Fruit fly (Drosophila melanogaster) whole organism, embryonic: ENCODE data around the gene Sirt4.

Source experiments
- Antp ChIP-seq: fragments of 200-800 bp; sonication (Bioruptor generic); optimal IDR thresholded peaks from 3 replicates; lab custom pipeline; 2016; ENCODE audit warnings: missing biosample characterization, missing genetic modification characterization
- Asciz ChIP-seq: fragments of 200-800 bp; sonication (Bioruptor generic); optimal IDR thresholded peaks from 2 replicates; lab custom pipeline; 2017; ENCODE audit warnings: missing biosample characterization, mild to moderate bottlenecking, missing genetic modification characterization, missing genetic modification reagents
- Atf3 ChIP-seq: fragments of 200-800 bp; sonication (Bioruptor generic); optimal IDR thresholded peaks from 3 replicates; lab custom pipeline; 2016; ENCODE audit warnings: missing biosample characterization, missing genetic modification characterization
- CG10366 ChIP-seq: fragments of 200-800 bp; sonication (Bioruptor generic); IDR thresholded peaks from 2 replicates; pipeline ENCODE4 v1.3.6; 2022; ENCODE audit warnings: missing biosample characterization, missing genetic modification characterization
- CG10654 ChIP-seq: fragments of 200-800 bp; sonication (Bioruptor generic); optimal IDR thresholded peaks from 2 replicates; lab custom pipeline; 2016; ENCODE audit warnings: missing biosample characterization, missing genetic modification characterization
- CG11093 ChIP-seq: fragments of 200-800 bp; sonication (Bioruptor generic); IDR thresholded peaks from 3 replicates; pipeline ENCODE4 v1.3.6; 2022; ENCODE audit warnings: missing biosample characterization, missing genetic modification characterization
- CG13287 ChIP-seq: fragments of 200-800 bp; sonication (Bioruptor generic); IDR thresholded peaks from 2 replicates; pipeline ENCODE4 v1.3.6; 2022; ENCODE audit warnings: missing biosample characterization, missing genetic modification characterization; ENCODE audit not compliant: partially characterized antibody
- CG13296 ChIP-seq: fragments of 200-800 bp; sonication (Bioruptor generic); optimal IDR thresholded peaks from 3 replicates; lab custom pipeline; 2018; ENCODE audit warnings: missing biosample characterization, mild to moderate bottlenecking, missing genetic modification characterization
- CG13624 ChIP-seq: fragments of 200-800 bp; sonication (Bioruptor generic); optimal IDR thresholded peaks from 2 replicates; lab custom pipeline; 2016; ENCODE audit warnings: missing biosample characterization, missing genetic modification characterization
- CG15479 ChIP-seq: fragments of 200-800 bp; sonication (Bioruptor generic); optimal IDR thresholded peaks from 3 replicates; lab custom pipeline; 2019; ENCODE audit warnings: missing biosample characterization, mild to moderate bottlenecking, missing genetic modification characterization, moderate library complexity
- CG1602 ChIP-seq: fragments of 200-800 bp; sonication (Bioruptor generic); optimal IDR thresholded peaks from 3 replicates; lab custom pipeline; 2016; ENCODE audit warnings: missing biosample characterization, missing genetic modification characterization
- CG17361 ChIP-seq: fragments of 200-800 bp; sonication (Bioruptor generic); IDR thresholded peaks from 3 replicates; pipeline ENCODE4 v1.3.6; 2022; ENCODE audit warnings: missing biosample characterization, missing genetic modification characterization
- CG30020 ChIP-seq: fragments of 200-800 bp; optimal IDR thresholded peaks from 2 replicates; lab custom pipeline; 2019; ENCODE audit warnings: missing biosample characterization, mild to moderate bottlenecking, missing genetic modification characterization, moderate library complexity
- CG3281 ChIP-seq: fragments of 200-800 bp; sonication (Bioruptor generic); optimal IDR thresholded peaks from 3 replicates; lab custom pipeline; 2017; ENCODE audit warnings: missing biosample characterization, mild to moderate bottlenecking, missing genetic modification characterization
- CG3407 ChIP-seq: fragments of 200-800 bp; sonication (Bioruptor generic); optimal IDR thresholded peaks from 2 replicates; lab custom pipeline; 2018; ENCODE audit warnings: missing biosample characterization, mild to moderate bottlenecking, missing genetic modification characterization
- CG6654 ChIP-seq: fragments of 200-800 bp; sonication (Bioruptor generic); optimal IDR thresholded peaks from 2 replicates; lab custom pipeline; 2017; ENCODE audit warnings: missing biosample characterization, mild to moderate bottlenecking, missing genetic modification characterization
- CG7556 ChIP-seq: fragments of 200-800 bp; sonication (Bioruptor generic); optimal IDR thresholded peaks from 2 replicates; lab custom pipeline; 2017; ENCODE audit warnings: missing biosample characterization, mild to moderate bottlenecking, missing genetic modification characterization
- CG8765 ChIP-seq: fragments of 200-800 bp; sonication (Bioruptor generic); IDR thresholded peaks from 2 replicates; pipeline ENCODE4 v1.3.6; 2022; ENCODE audit warnings: missing biosample characterization, missing genetic modification characterization
- Dll ChIP-seq: fragments of 200-800 bp; sonication (Bioruptor generic); IDR thresholded peaks from 4 replicates; pipeline ENCODE4 v1.3.6; 2022; ENCODE audit warnings: missing biosample characterization, missing genetic modification characterization; ENCODE audit not compliant: partially characterized antibody
- Dp ChIP-seq: fragments of 200-800 bp; sonication (Bioruptor generic); optimal IDR thresholded peaks from 2 replicates; lab custom pipeline; 2018; ENCODE audit warnings: missing biosample characterization, mild to moderate bottlenecking, missing genetic modification characterization, moderate library complexity
- Ets65A ChIP-seq: fragments of 200-800 bp; sonication (Bioruptor generic); peaks from one replicate; lab custom pipeline; 2016; ENCODE audit warnings: missing biosample characterization, missing genetic modification characterization
- Lim3 ChIP-seq: fragments of 200-800 bp; sonication (Bioruptor generic); IDR thresholded peaks from 2 replicates; pipeline ENCODE4 v1.3.6; 2022; ENCODE audit warnings: missing biosample characterization, missing genetic modification characterization
- Mad ChIP-seq: fragments of 200-800 bp; sonication (Bioruptor generic); optimal IDR thresholded peaks from 2 replicates; lab custom pipeline; 2016; ENCODE audit warnings: missing biosample characterization, missing genetic modification characterization
- NFAT ChIP-seq: fragments of 200-800 bp; sonication (Bioruptor generic); IDR thresholded peaks from 2 replicates; pipeline ENCODE4 v1.3.6; 2022; ENCODE audit warnings: missing biosample characterization, missing genetic modification characterization
- Nf-YB ChIP-seq: fragments of 200-800 bp; sonication (Bioruptor generic); optimal IDR thresholded peaks from 3 replicates; lab custom pipeline; 2019; ENCODE audit warnings: missing biosample characterization, mild to moderate bottlenecking, missing genetic modification characterization, moderate library complexity
- Optix ChIP-seq: fragments of 200-800 bp; sonication (Bioruptor generic); IDR thresholded peaks from 3 replicates; pipeline ENCODE4 v1.3.6; 2022; ENCODE audit warnings: missing biosample characterization, missing genetic modification characterization
- Rx ChIP-seq: fragments of 200-800 bp; sonication (Bioruptor generic); IDR thresholded peaks from 2 replicates; pipeline ENCODE4 v1.3.6; 2022; ENCODE audit warnings: missing biosample characterization, missing genetic modification characterization
- Side ChIP-seq: fragments of 200-800 bp; sonication (Bioruptor generic); optimal IDR thresholded peaks from 2 replicates; lab custom pipeline; 2016; ENCODE audit warnings: missing biosample characterization, missing genetic modification characterization
- br ChIP-seq: fragments of >200 bp; optimal IDR thresholded peaks from 2 replicates; lab custom pipeline; 2017
- cas ChIP-seq: fragments of 200-800 bp; sonication (Bioruptor generic); IDR thresholded peaks from 2 replicates; pipeline ENCODE4 v1.3.6; 2022; ENCODE audit warnings: missing biosample characterization, missing genetic modification characterization
- dan ChIP-seq: fragments of 200-800 bp; sonication (Bioruptor generic); IDR thresholded peaks from 2 replicates; pipeline ENCODE4 v1.3.6; 2022; ENCODE audit warnings: missing biosample characterization, missing genetic modification characterization
- disco-r ChIP-seq: fragments of 200-800 bp; sonication (Bioruptor generic); optimal IDR thresholded peaks from 2 replicates; lab custom pipeline; 2016; ENCODE audit warnings: missing biosample characterization, missing genetic modification characterization
- eyg ChIP-seq: fragments of 200-800 bp; sonication (Bioruptor generic); optimal IDR thresholded peaks from 3 replicates; lab custom pipeline; 2016; ENCODE audit warnings: missing biosample characterization, missing genetic modification characterization
- gcm ChIP-seq: fragments of 200-800 bp; sonication (Bioruptor generic); optimal IDR thresholded peaks from 2 replicates; lab custom pipeline; 2019; ENCODE audit warnings: missing biosample characterization, mild to moderate bottlenecking, missing genetic modification characterization, moderate library complexity
- grn ChIP-seq: fragments of 200-800 bp; sonication (Bioruptor generic); optimal IDR thresholded peaks from 3 replicates; lab custom pipeline; 2017; ENCODE audit warnings: missing biosample characterization, missing genetic modification characterization
- inv ChIP-seq: fragments of 200-800 bp; sonication (Bioruptor generic); IDR thresholded peaks from 2 replicates; pipeline ENCODE4 v1.3.6; 2022; ENCODE audit warnings: missing biosample characterization, missing genetic modification characterization; ENCODE audit not compliant: partially characterized antibody
- onecut ChIP-seq: fragments of 200-800 bp; sonication (Bioruptor generic); IDR thresholded peaks from 2 replicates; pipeline ENCODE4 v1.3.6; 2022; ENCODE audit warnings: missing biosample characterization, missing genetic modification characterization
- p53 ChIP-seq: fragments of 200-800 bp; sonication (Bioruptor generic); optimal IDR thresholded peaks from 2 replicates; lab custom pipeline; 2016; ENCODE audit warnings: missing biosample characterization, missing genetic modification characterization
- pita ChIP-seq: fragments of 200-800 bp; sonication (Bioruptor generic); optimal IDR thresholded peaks from 2 replicates; lab custom pipeline; 2017; ENCODE audit warnings: missing biosample characterization, mild to moderate bottlenecking, missing genetic modification characterization
- prd ChIP-seq, 3 experiments: fragments of >200 bp in 2 of 3; fragments of 200-800 bp in 1 of 3; sonication (Bioruptor generic) in 1 of 3; optimal IDR thresholded peaks in 2 of 3; IDR thresholded peaks in 1 of 3; 2 replicates in 2 of 3; 3 replicates in 1 of 3; pipeline versions ENCODE4 v1.3.6 to Lab custom; 2017 to 2022; ENCODE audit warnings: missing biosample characterization in 1 of 3, missing genetic modification characterization in 1 of 3
- pros ChIP-seq: fragments of 200-800 bp; sonication (Bioruptor generic); optimal IDR thresholded peaks from 3 replicates; lab custom pipeline; 2019; ENCODE audit warnings: missing biosample characterization, mild to moderate bottlenecking, missing genetic modification characterization, moderate library complexity
- pum ChIP-seq: fragments of 200-800 bp; sonication (Bioruptor generic); optimal IDR thresholded peaks from 2 replicates; lab custom pipeline; 2016; ENCODE audit warnings: missing biosample characterization, missing genetic modification characterization
- ranshi ChIP-seq: fragments of 200-800 bp; sonication (Bioruptor generic); IDR thresholded peaks from 2 replicates; pipeline ENCODE4 v1.3.6; 2022; ENCODE audit warnings: missing biosample characterization, missing genetic modification characterization
- row ChIP-seq: fragments of 200-800 bp; sonication (Bioruptor generic); IDR thresholded peaks from 3 replicates; pipeline ENCODE4 v1.3.6; 2022; ENCODE audit warnings: missing biosample characterization, missing genetic modification characterization
- sisA ChIP-seq: fragments of 200-800 bp; sonication (Bioruptor generic); IDR thresholded peaks from 2 replicates; pipeline ENCODE4 v1.3.6; 2022; ENCODE audit warnings: missing biosample characterization, missing genetic modification characterization
- slbo ChIP-seq: fragments of 200-800 bp; sonication (Bioruptor generic); IDR thresholded peaks from 2 replicates; pipeline ENCODE4 v1.3.6; 2022; ENCODE audit warnings: missing biosample characterization, missing genetic modification characterization
- tap ChIP-seq: fragments of 200-800 bp; optimal IDR thresholded peaks from 3 replicates; lab custom pipeline; 2019; ENCODE audit warnings: missing biosample characterization, mild to moderate bottlenecking, missing genetic modification characterization, moderate library complexity
- tx ChIP-seq: fragments of 200-800 bp; sonication (Bioruptor generic); optimal IDR thresholded peaks from 2 replicates; lab custom pipeline; 2016; ENCODE audit warnings: missing biosample characterization, missing genetic modification characterization
- zen ChIP-seq: fragments of 200-800 bp; sonication (Bioruptor generic); optimal IDR thresholded peaks from 3 replicates; lab custom pipeline; 2018; ENCODE audit warnings: missing biosample characterization, mild to moderate bottlenecking, missing genetic modification characterization, moderate library complexity
- zf30C ChIP-seq: fragments of 200-800 bp; sonication (Bioruptor generic); optimal IDR thresholded peaks from 3 replicates; lab custom pipeline; 2018; ENCODE audit warnings: missing biosample characterization, mild to moderate bottlenecking, missing genetic modification characterization
- zfh2 ChIP-seq: fragments of 200-800 bp; sonication (Bioruptor generic); optimal IDR thresholded peaks from 2 replicates; lab custom pipeline; 2016; ENCODE audit warnings: missing biosample characterization, missing genetic modification characterization

Gene Sirt4

DNA sequence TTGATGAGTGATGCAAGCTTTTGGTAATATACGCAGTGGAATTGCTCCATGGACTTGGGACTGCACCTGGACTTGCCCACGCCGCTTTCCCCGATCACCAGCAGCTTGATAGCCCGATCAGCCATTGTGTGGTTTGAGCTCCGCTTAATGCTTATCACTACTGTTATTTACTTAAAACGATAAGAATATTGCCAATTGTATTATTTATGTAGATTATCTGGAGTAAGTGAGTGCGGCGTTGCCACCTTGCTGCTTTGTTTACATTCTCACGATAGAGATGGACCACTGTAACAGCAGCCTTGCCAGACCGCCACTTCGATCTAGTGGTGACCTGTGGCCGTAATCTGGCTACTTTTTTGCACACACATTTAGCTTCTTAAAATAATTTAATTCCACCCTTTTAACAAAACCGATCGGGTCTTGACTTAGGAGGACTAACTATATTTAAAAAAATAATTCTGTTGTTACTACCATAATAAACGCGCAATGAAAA is 5.8 kb upstream of the Sirt4 start, which contains the start of gene Rab18:
Rab18 (minus strand) TSS at position 276 of the 493 bp plus-strand sequence.
- TF ChIP-seq p53 (GFP tag; lab: Kevin White, UChicago), result no peak
- peak; percentile 94 for TF ChIP-seq Ets65A (GFP tag; lab: Kevin White, UChicago)
- peak; percentile 20; the same call in 1 of the 2 replicates for TF ChIP-seq inv
- TF ChIP-seq CG1602 (GFP tag; lab: Kevin White, UChicago), result peak; percentile 16
- no peak for TF ChIP-seq CG15479
- TF ChIP-seq pita, result no peak
- TF ChIP-seq CG10654 (GFP tag; lab: Kevin White, UChicago), result peak; percentile 18
- TF ChIP-seq Mad, result no peak
- TF ChIP-seq zf30C (GFP tag; lab: Kevin White, UChicago), result no peak
- peak; percentile 31 for TF ChIP-seq grn (GFP tag; lab: Kevin White, UChicago)
- TF ChIP-seq disco-r (GFP tag; lab: Kevin White, UChicago), result no peak
- TF ChIP-seq CG8765 (GFP tag; lab: Robert Waterston, UW), result 0 out of 2 replicates have a peak, but pooled peaks have one; percentile 21
- TF ChIP-seq zen (tag; lab: Kevin White, UChicago), result peak; percentile 18
- TF ChIP-seq Rx (GFP tag; lab: Robert Waterston, UW), result peak; percentile 7; the same call in 1 of the 2 replicates
- peak; percentile 44 for TF ChIP-seq zfh2 (GFP tag; lab: Kevin White, UChicago)
- no peak for TF ChIP-seq tx (GFP tag; lab: Kevin White, UChicago)
- no peak for TF ChIP-seq gcm (GFP tag; lab: Kevin White, UChicago)
- TF ChIP-seq onecut (GFP tag; lab: Robert Waterston, UW), result no peak
- peak; percentile 17; the same call in 1 of the 2 replicates for TF ChIP-seq CG10366 (GFP tag; lab: Robert Waterston, UW)
- TF ChIP-seq slbo (GFP tag; lab: Robert Waterston, UW), result peak; percentile 77
- no peak for TF ChIP-seq tap (tag; lab: Kevin White, UChicago)
- no peak for TF ChIP-seq CG13296 (GFP tag; lab: Kevin White, UChicago)
- peak; percentile 53; the same call in 1 of the 2 replicates for TF ChIP-seq ranshi (GFP tag; lab: Robert Waterston, UW)
- TF ChIP-seq pum (GFP tag; lab: Kevin White, UChicago), result peak; percentile 27
- no peak for TF ChIP-seq Asciz (GFP tag; lab: Kevin White, UChicago)
- TF ChIP-seq CG7556, result no peak
- no peak for TF ChIP-seq Nf-YB (GFP tag; lab: Kevin White, UChicago)
- peak; percentile 3 for TF ChIP-seq Side (GFP tag; lab: Kevin White, UChicago)
- no peak for TF ChIP-seq pros (GFP tag; lab: Kevin White, UChicago)
- no peak for TF ChIP-seq Dll (GFP tag; lab: Robert Waterston, UW)
- peak; percentile 9; the same call in 1 of the 3 replicates for TF ChIP-seq CG17361 (GFP tag; lab: Robert Waterston, UW)
- no peak for TF ChIP-seq prd (optimal IDR thresholded peaks at IDR 0.05; lab: Kevin White, UChicago)
- TF ChIP-seq prd (GFP tag; IDR thresholded peaks at IDR 0.05; lab: Robert Waterston, UW), result peak; percentile 63; the same call in 1 of the 3 replicates
- peak; percentile 51 for TF ChIP-seq sisA
- peak; percentile 72 for TF ChIP-seq NFAT (GFP tag; lab: Robert Waterston, UW)
- TF ChIP-seq Antp (GFP tag; lab: Kevin White, UChicago), result peak; percentile 37
- no peak for TF ChIP-seq Dp
- TF ChIP-seq Optix (GFP tag; lab: Robert Waterston, UW), result no peak
- TF ChIP-seq CG13624 (GFP tag; lab: Kevin White, UChicago), result peak; percentile 34
- TF ChIP-seq row, result peak; percentile 86
- TF ChIP-seq Atf3 (GFP tag; lab: Kevin White, UChicago), result no peak
- no peak for TF ChIP-seq CG6654 (GFP tag; lab: Kevin White, UChicago)
- TF ChIP-seq CG13287, result peak; percentile 41
- no peak for TF ChIP-seq CG3281 (GFP tag; lab: Kevin White, UChicago)
- TF ChIP-seq Lim3 (GFP tag; lab: Robert Waterston, UW), result no peak
- TF ChIP-seq br (lab: Kevin White, UChicago), result no peak
- TF ChIP-seq dan (GFP tag; lab: Robert Waterston, UW), result no peak
- TF ChIP-seq CG11093 (GFP tag; lab: Robert Waterston, UW), result peak; percentile 14; the same call in 1 of the 3 replicates
- peak; percentile 11 for TF ChIP-seq CG30020 (tag; lab: Kevin White, UChicago)
- 0 out of 2 replicates have a peak, but pooled peaks have one; percentile 26 for TF ChIP-seq cas
- TF ChIP-seq CG3407 (GFP tag; lab: Kevin White, UChicago), result no peak
- TF ChIP-seq eyg (GFP tag; lab: Kevin White, UChicago), result no peak
